Worm (Caenorhabditis elegans) whole organism, L1 larva: ENCODE data around the gene ZC266.1.

Experiments
- nhr-237 ChIP-seq: fragments of 150-350 bp; optimal IDR thresholded peaks from 2 replicates; lab custom pipeline; 2014; ENCODE audit warnings: missing biosample characterization, missing genetic modification characterization
- zag-1 ChIP-seq: fragments of 150-350 bp; optimal IDR thresholded peaks from 2 replicates; lab custom pipeline; 2014; ENCODE audit warnings: missing biosample characterization, missing genetic modification characterization

ce11 chrV:4700189-4700588 lies at the start of gene ZC266.1:
- TF ChIP-seq nhr-237 (tag; lab: Kevin White, UChicago), result no peak
- no peak for TF ChIP-seq zag-1 (tag; lab: Kevin White, UChicago)
